Worm (Caenorhabditis elegans) whole organism, L1 larva: ENCODE data around the gene pas-2.

Source experiments
- C34B4.2 ChIP-seq: sonication (generic microtip); optimal IDR thresholded peaks from 2 replicates; lab custom pipeline; 2017; ENCODE audit warnings: mild to moderate bottlenecking, missing genetic modification characterization, missing compliant biosample characterization
- Y116A8C.19 ChIP-seq: sonication (generic microtip); optimal IDR thresholded peaks from 2 replicates; lab custom pipeline; 2016; ENCODE audit warnings: missing compliant biosample characterization, missing genetic modification characterization, borderline replicate concordance
- alr-1 ChIP-seq: fragments of 200-800 bp; sonication (Bioruptor generic); optimal IDR thresholded peaks from 2 replicates; lab custom pipeline; 2018; ENCODE audit warnings: borderline replicate concordance, mild to moderate bottlenecking, missing genetic modification characterization, missing compliant biosample characterization
- aly-2 ChIP-seq: fragments of 150-350 bp; optimal IDR thresholded peaks from 2 replicates; lab custom pipeline; 2014; ENCODE audit warnings: missing biosample characterization, missing genetic modification characterization
- ama-1 ChIP-seq: fragments of 150-350 bp; optimal IDR thresholded peaks from 2 replicates; lab custom pipeline; 2014
- blmp-1 ChIP-seq: fragments of 150-350 bp; optimal IDR thresholded peaks from 2 replicates; lab custom pipeline; 2014; ENCODE audit warnings: missing biosample characterization, missing genetic modification characterization
- ceh-8 ChIP-seq: fragments of 200-800 bp; sonication (Bioruptor generic); optimal IDR thresholded peaks from 2 replicates; lab custom pipeline; 2018; ENCODE audit warnings: mild to moderate bottlenecking, missing genetic modification characterization, moderate library complexity, missing compliant biosample characterization
- ceh-88 ChIP-seq: fragments of 200-800 bp; sonication (Bioruptor generic); IDR thresholded peaks from 2 replicates; pipeline ENCODE4 v1.3.6; 2022; ENCODE audit warnings: missing genetic modification characterization, missing compliant biosample characterization
- ceh-90 ChIP-seq: sonication (generic microtip); optimal IDR thresholded peaks from 2 replicates; lab custom pipeline; 2016; ENCODE audit warnings: missing genetic modification characterization, missing compliant biosample characterization
- dsc-1 ChIP-seq: sonication (generic microtip); optimal IDR thresholded peaks from 2 replicates; lab custom pipeline; 2016; ENCODE audit warnings: mild to moderate bottlenecking, missing genetic modification characterization, missing compliant biosample characterization
- elt-2 ChIP-seq: sonication (generic microtip); optimal IDR thresholded peaks from 2 replicates; lab custom pipeline; 2016; ENCODE audit warnings: missing genetic modification characterization, mild to moderate bottlenecking, inconsistent platforms, missing compliant biosample characterization, missing genetic modification reagents
- elt-3 ChIP-seq, 6 experiments: fragments of 150-350 bp in 1 of 6; sonication (generic microtip); optimal IDR thresholded peaks; 2 replicates each; lab custom pipeline; 2017 to 2018; ENCODE audit warnings: missing biosample characterization in 6 of 6, missing genetic modification characterization in 6 of 6, inconsistent platforms in 1 of 6
- ets-5 ChIP-seq: fragments of 200-800 bp; sonication (Bioruptor generic); IDR thresholded peaks from 2 replicates; pipeline ENCODE4 v1.3.6; 2022; ENCODE audit warnings: missing genetic modification characterization, missing compliant biosample characterization
- fkh-10 ChIP-seq: sonication (generic microtip); optimal IDR thresholded peaks from 2 replicates; lab custom pipeline; 2017; ENCODE audit warnings: missing biosample characterization, missing genetic modification reagents, missing genetic modification characterization
- grh-1 ChIP-seq: fragments of 200-800 bp; sonication (Bioruptor generic); IDR thresholded peaks from 2 replicates; pipeline ENCODE4 v1.3.6; 2022; ENCODE audit warnings: missing genetic modification reagents, missing genetic modification characterization, missing compliant biosample characterization
- hlh-17 ChIP-seq: fragments of 200-800 bp; sonication (Bioruptor generic); optimal IDR thresholded peaks from 2 replicates; lab custom pipeline; 2018; ENCODE audit warnings: missing genetic modification characterization, mild to moderate bottlenecking, missing compliant biosample characterization, moderate library complexity, borderline replicate concordance
- hlh-4 ChIP-seq: sonication (generic microtip); optimal IDR thresholded peaks from 2 replicates; lab custom pipeline; 2016; ENCODE audit warnings: mild to moderate bottlenecking, missing genetic modification characterization, missing compliant biosample characterization
- lin-15B ChIP-seq: fragments of 150-350 bp; sonication (generic microtip); optimal IDR thresholded peaks from 3 replicates; lab custom pipeline; 2014; ENCODE audit warnings: missing biosample characterization, missing genetic modification characterization
- lin-35 ChIP-seq, 2 experiments: fragments of 150-350 bp; optimal IDR thresholded peaks; 2 replicates each; lab custom pipeline; 2014; ENCODE audit warnings: missing biosample characterization in 2 of 2, missing genetic modification characterization in 2 of 2, missing genetic modification reagents in 2 of 2
- lin-39 ChIP-seq: fragments of 150-350 bp; optimal IDR thresholded peaks from 2 replicates; lab custom pipeline; 2014; ENCODE audit warnings: missing biosample characterization, missing genetic modification reagents, missing genetic modification characterization
- lsy-2 ChIP-seq, 2 experiments: fragments of 150-350 bp; optimal IDR thresholded peaks; 2 replicates each; lab custom pipeline; 2014; ENCODE audit warnings: missing biosample characterization in 2 of 2, missing genetic modification characterization in 2 of 2
- mab-9 ChIP-seq: fragments of 200-800 bp; sonication (Bioruptor generic); IDR thresholded peaks from 2 replicates; pipeline ENCODE4 v1.3.6; 2022; ENCODE audit warnings: missing genetic modification reagents, missing genetic modification characterization, missing compliant biosample characterization
- mdl-1 ChIP-seq, 2 experiments: fragments of 150-350 bp; optimal IDR thresholded peaks; 2 replicates each; lab custom pipeline; 2014 to 2017; ENCODE audit warnings: missing biosample characterization in 2 of 2, missing genetic modification characterization in 2 of 2, inconsistent platforms in 1 of 2
- mef-2 ChIP-seq: fragments of 150-350 bp; optimal IDR thresholded peaks from 2 replicates; lab custom pipeline; 2014; ENCODE audit warnings: missing biosample characterization, missing genetic modification characterization
- mep-1 ChIP-seq: fragments of 150-350 bp; optimal IDR thresholded peaks from 2 replicates; lab custom pipeline; 2014; ENCODE audit warnings: missing biosample characterization, missing genetic modification characterization
- nhr-11 ChIP-seq: fragments of 150-350 bp; optimal IDR thresholded peaks from 2 replicates; lab custom pipeline; 2014; ENCODE audit warnings: missing biosample characterization, missing genetic modification characterization
- nhr-12 ChIP-seq: sonication (generic microtip); optimal IDR thresholded peaks from 2 replicates; lab custom pipeline; 2017; ENCODE audit warnings: missing biosample characterization, missing genetic modification characterization
- nhr-19 ChIP-seq: fragments of 200-800 bp; sonication (Bioruptor generic); conservative IDR thresholded peaks from 2 replicates; pipeline ENCODE4 v1.3.6; 2022; ENCODE audit warnings: missing genetic modification characterization, missing compliant biosample characterization
- nhr-20 ChIP-seq: sonication (generic microtip); optimal IDR thresholded peaks from 2 replicates; lab custom pipeline; 2016; ENCODE audit warnings: mild to moderate bottlenecking, missing genetic modification characterization, missing compliant biosample characterization
- nhr-237 ChIP-seq: fragments of 150-350 bp; optimal IDR thresholded peaks from 2 replicates; lab custom pipeline; 2014; ENCODE audit warnings: missing biosample characterization, missing genetic modification characterization
- nhr-28 ChIP-seq: fragments of 150-350 bp; optimal IDR thresholded peaks from 2 replicates; lab custom pipeline; 2014; ENCODE audit warnings: missing biosample characterization, missing genetic modification characterization
- nhr-71 ChIP-seq: sonication (generic microtip); optimal IDR thresholded peaks from 2 replicates; lab custom pipeline; 2016; ENCODE audit warnings: mild to moderate bottlenecking, missing genetic modification characterization, moderate library complexity, missing compliant biosample characterization
- nhr-76 ChIP-seq: sonication (generic microtip); optimal IDR thresholded peaks from 2 replicates; lab custom pipeline; 2017; ENCODE audit warnings: missing biosample characterization, missing genetic modification characterization
- nhr-85 ChIP-seq: sonication (generic microtip); peaks from one replicate; lab custom pipeline; 2016; ENCODE audit warnings: missing genetic modification characterization, inconsistent platforms, missing compliant biosample characterization
- nhr-90 ChIP-seq: sonication (generic microtip); optimal IDR thresholded peaks from 2 replicates; lab custom pipeline; 2016; ENCODE audit warnings: mild to moderate bottlenecking, missing genetic modification characterization, missing compliant biosample characterization; ENCODE audit not compliant: poor library complexity
- pax-3 ChIP-seq: fragments of 200-800 bp; sonication (Bioruptor generic); optimal IDR thresholded peaks from 2 replicates; lab custom pipeline; 2018; ENCODE audit warnings: mild to moderate bottlenecking, missing genetic modification characterization, moderate library complexity, missing compliant biosample characterization
- pqm-1 ChIP-seq: sonication (generic microtip); optimal IDR thresholded peaks from 3 replicates; lab custom pipeline; 2017; ENCODE audit warnings: missing biosample characterization, missing genetic modification characterization
- rnt-1 ChIP-seq: sonication (generic microtip); optimal IDR thresholded peaks from 2 replicates; lab custom pipeline; 2016; ENCODE audit warnings: mild to moderate bottlenecking, missing genetic modification characterization, moderate library complexity, missing compliant biosample characterization
- skn-1 ChIP-seq: fragments of 150-350 bp; optimal IDR thresholded peaks from 2 replicates; lab custom pipeline; 2014; ENCODE audit warnings: missing biosample characterization, missing genetic modification characterization
- snpc-4 ChIP-seq: fragments of 150-350 bp; optimal IDR thresholded peaks from 2 replicates; lab custom pipeline; 2014; ENCODE audit warnings: missing biosample characterization, missing genetic modification characterization
- snu-23 ChIP-seq: sonication (generic microtip); optimal IDR thresholded peaks from 2 replicates; lab custom pipeline; 2016; ENCODE audit warnings: missing genetic modification characterization, missing compliant biosample characterization
- sox-4 ChIP-seq: sonication (generic microtip); optimal IDR thresholded peaks from 2 replicates; lab custom pipeline; 2016; ENCODE audit warnings: missing genetic modification characterization, missing compliant biosample characterization
- swsn-7 ChIP-seq: sonication (generic microtip); optimal IDR thresholded peaks from 2 replicates; lab custom pipeline; 2016; ENCODE audit warnings: missing genetic modification characterization, missing compliant biosample characterization
- unc-130 ChIP-seq: fragments of 150-350 bp; optimal IDR thresholded peaks from 2 replicates; lab custom pipeline; 2017; ENCODE audit warnings: missing biosample characterization, missing genetic modification characterization, inconsistent platforms
- unc-30 ChIP-seq: sonication (generic microtip); optimal IDR thresholded peaks from 2 replicates; lab custom pipeline; 2017; ENCODE audit warnings: missing biosample characterization, missing genetic modification characterization
- unc-86 ChIP-seq: sonication (generic microtip); optimal IDR thresholded peaks from 2 replicates; lab custom pipeline; 2016; ENCODE audit warnings: missing genetic modification characterization, missing compliant biosample characterization
- vab-15 ChIP-seq: sonication (generic microtip); optimal IDR thresholded peaks from 2 replicates; lab custom pipeline; 2017; ENCODE audit warnings: missing genotype, mild to moderate bottlenecking, missing genetic modification characterization, missing compliant biosample characterization
- xbp-1 ChIP-seq: sonication (generic microtip); optimal IDR thresholded peaks from 2 replicates; lab custom pipeline; 2016; ENCODE audit warnings: missing genetic modification characterization, missing compliant biosample characterization
- ztf-4 ChIP-seq: fragments of 150-350 bp; optimal IDR thresholded peaks from 2 replicates; lab custom pipeline; 2014; ENCODE audit warnings: missing biosample characterization, missing genetic modification characterization

The pas-2 gene

DNA sequence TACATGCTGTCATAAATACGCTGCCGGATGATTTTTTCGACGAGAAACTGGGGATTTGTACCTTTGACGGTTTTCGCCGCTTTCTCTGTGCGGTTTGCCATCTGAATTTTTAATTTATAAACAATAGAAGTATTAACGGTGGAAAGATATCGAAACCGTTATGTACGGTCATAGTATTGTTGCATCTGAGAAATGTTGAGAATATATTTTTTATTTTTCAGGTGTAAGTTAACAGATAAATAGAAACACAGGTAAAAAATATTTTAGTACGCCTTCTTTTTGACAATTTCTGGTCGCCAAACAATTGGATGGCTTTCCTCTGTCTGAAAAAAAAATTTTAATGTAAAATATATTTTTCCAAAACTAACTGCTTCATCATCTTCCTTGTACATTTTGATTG is 35.8 kb downstream of the pas-2 start, which contains the start of gene prp-38:
prp-38 (minus strand) TSS at position 101 of the 400 bp plus-strand sequence.
- TF ChIP-seq nhr-28 (tag; lab: Kevin White, UChicago) (no peak), ceh-88 (GFP tag; lab: Robert Waterston, UW) (no peak), nhr-85 (tag; lab: Kevin White, UChicago) (no peak), xbp-1 (tag; lab: Kevin White, UChicago) (no peak), lsy-2 (tag; optimal IDR thresholded peaks at IDR 0.05; lab: Kevin White, UChicago) (no peak), skn-1 (tag; lab: Kevin White, UChicago) (no peak), hlh-17 (GFP tag; lab: Kevin White, UChicago) (no peak), Y116A8C.19 (tag; lab: Kevin White, UChicago) (no peak), ceh-8 (GFP tag; lab: Kevin White, UChicago) (no peak), mef-2 (tag; lab: Kevin White, UChicago) (no peak), nhr-12 (tag; lab: Kevin White, UChicago) (no peak), lin-35 (GFP tag; optimal IDR thresholded peaks at IDR 0.05; lab: Kevin White, UChicago) (no peak), nhr-20 (tag; lab: Kevin White, UChicago) (no peak), fkh-10 (no peak), nhr-19 (no peak), nhr-11 (tag; lab: Kevin White, UChicago) (no peak), sox-4 (tag; lab: Kevin White, UChicago) (no peak)
- TF ChIP-seq, all 84 proteins: peak for 0

DNA sequence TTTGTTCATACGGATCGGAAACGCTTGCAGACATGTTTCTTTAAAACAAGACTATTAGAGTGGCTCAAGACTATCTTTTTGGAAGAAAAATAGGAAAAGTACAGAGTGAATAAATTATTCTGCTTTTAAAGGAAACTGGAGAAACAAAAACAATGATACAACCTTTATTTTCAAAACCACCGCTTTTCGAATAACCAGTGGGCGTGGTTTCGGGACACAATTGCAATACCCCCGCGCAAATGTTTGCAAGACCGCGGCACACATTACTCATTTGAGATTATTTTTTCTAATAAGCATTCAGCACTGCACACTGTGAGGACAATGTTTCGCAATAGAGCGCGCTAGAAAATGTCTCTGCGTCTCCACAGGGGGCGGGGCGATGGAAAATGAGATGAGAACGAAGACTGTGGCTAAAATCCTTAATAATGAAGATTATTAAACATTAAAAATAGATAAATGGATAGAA is 37.7 kb downstream of the pas-2 start, which contains the start of gene plrg-1:
plrg-1 (minus strand) TSS at position 51 of the 466 bp plus-strand sequence.
- no peak for TF ChIP-seq hlh-4 (tag; lab: Kevin White, UChicago)
- TF ChIP-seq ceh-90 (tag; lab: Kevin White, UChicago), result peak; percentile 51
- no peak for TF ChIP-seq ets-5
- TF ChIP-seq lin-15B (tag; lab: Kevin White, UChicago), result peak; percentile 87
- TF ChIP-seq nhr-19, result peak; percentile 93
- peak; percentile 80 for TF ChIP-seq lin-39 (tag; lab: Kevin White, UChicago)
- TF ChIP-seq nhr-237, result peak; percentile 57
- TF ChIP-seq ztf-4, result peak; percentile 80
- peak; percentile 97 for TF ChIP-seq unc-130 (tag; lab: Kevin White, UChicago)
- peak; percentile 74 for TF ChIP-seq pax-3 (tag; lab: Kevin White, UChicago)
- no peak for TF ChIP-seq hlh-17 (GFP tag; lab: Kevin White, UChicago)
- TF ChIP-seq unc-86, result peak; percentile 82
- TF ChIP-seq nhr-76 (tag; lab: Kevin White, UChicago), result no peak
- no peak for TF ChIP-seq C34B4.2 (tag; lab: Kevin White, UChicago)
- TF ChIP-seq nhr-90 (tag; lab: Kevin White, UChicago), result peak; percentile 89
- TF ChIP-seq rnt-1 (tag; lab: Kevin White, UChicago), result peak; percentile 96
- peak; percentile 91 for TF ChIP-seq dsc-1
- TF ChIP-seq nhr-85 (tag; lab: Kevin White, UChicago), result peak; percentile 92
- TF ChIP-seq nhr-71 (tag; lab: Kevin White, UChicago), result peak; percentile 94
- TF ChIP-seq mab-9 (GFP tag; lab: Robert Waterston, UW), result peak; percentile 77
- TF ChIP-seq grh-1, result peak; percentile 75
- TF ChIP-seq mep-1, result peak; percentile 91
- peak in 3 of 6 experiments; percentile 7 to 68 (median 47) for TF ChIP-seq elt-3 (tag; optimal IDR thresholded peaks at IDR 0.05; lab: Kevin White, UChicago)
- TF ChIP-seq xbp-1 (tag; lab: Kevin White, UChicago), result peak; percentile 86
- TF ChIP-seq mdl-1 (tag; optimal IDR thresholded peaks at IDR 0.05; lab: Kevin White, UChicago), result peak in 1 of 2 experiments; percentile 78
- TF ChIP-seq Y116A8C.19 (tag; lab: Kevin White, UChicago), result no peak
- no peak for TF ChIP-seq alr-1
- peak; percentile 26 for TF ChIP-seq ama-1 (lab: Kevin White, UChicago)
- no peak for TF ChIP-seq unc-30
- peak; percentile 90 for TF ChIP-seq snpc-4 (tag; lab: Kevin White, UChicago)
- TF ChIP-seq nhr-12 (tag; lab: Kevin White, UChicago), result no peak
- TF ChIP-seq aly-2, result peak; percentile 51
- peak; percentile 91 for TF ChIP-seq swsn-7 (tag; lab: Kevin White, UChicago)
- peak; percentile 90 for TF ChIP-seq skn-1 (tag; lab: Kevin White, UChicago)
- peak; percentile 38 for TF ChIP-seq sox-4 (tag; lab: Kevin White, UChicago)
- peak; percentile 75 for TF ChIP-seq vab-15 (tag; lab: Kevin White, UChicago)
- no peak for TF ChIP-seq pqm-1
- peak; percentile 74 for TF ChIP-seq nhr-11 (tag; lab: Kevin White, UChicago)
- TF ChIP-seq ceh-88 (GFP tag; lab: Robert Waterston, UW), result peak; percentile 68
- TF ChIP-seq ceh-8 (GFP tag; lab: Kevin White, UChicago), result peak; percentile 83
- TF ChIP-seq snu-23 (GFP tag; lab: Kevin White, UChicago), result peak; percentile 90
- TF ChIP-seq blmp-1 (tag; lab: Kevin White, UChicago), result peak; percentile 74
- peak; percentile 79 for TF ChIP-seq elt-2
